Fruit fly (Drosophila melanogaster): ENCODE results near the gene CG42831.

CG42831 gene

dm6 chr3L:10837869-10838783 is 23.5 kb downstream of the CG42831 start (continued):
- TF ChIP-seq Hsf (GFP tag; optimal IDR thresholded peaks at IDR 0.05) (peak; percentile 61), gem (tag; optimal IDR thresholded peaks at IDR 0.05) (peak; percentile 78), CG15479 (GFP tag; optimal IDR thresholded peaks at IDR 0.05) (no peak), MTF-1 (GFP tag; optimal IDR thresholded peaks at IDR 0.05; ENCODE audit: borderline replicate concordance) (no peak), pan (optimal IDR thresholded peaks at IDR 0.05) (no peak), pan (GFP tag; optimal IDR thresholded peaks at IDR 0.05 in 1 of 2, IDR thresholded peaks at IDR 0.05 in 1 of 2) (peak in 1 of 2 experiments; percentile 88), odd (GFP tag; optimal IDR thresholded peaks at IDR 0.05) (peak; percentile 23), CG4730 (GFP tag; IDR thresholded peaks at IDR 0.05) (peak; percentile 68), CG43689 (GFP tag; IDR thresholded peaks at IDR 0.05) (peak; percentile 34; the same call in 1 of the 2 replicates), Ets97D (GFP tag; optimal IDR thresholded peaks at IDR 0.05) (no peak), CG2202 (tag; optimal IDR thresholded peaks at IDR 0.05) (no peak), hb (GFP tag; IDR thresholded peaks at IDR 0.05; ENCODE audit: partially characterized antibody) (no peak), CG9876 (GFP tag; optimal IDR thresholded peaks at IDR 0.05) (no peak), CG31224 (GFP tag; IDR thresholded peaks at IDR 0.05) (no peak; the same call in 1 of the 2 replicates), sima (GFP tag; optimal IDR thresholded peaks at IDR 0.05) (no peak), fd96Cb (tag; optimal IDR thresholded peaks at IDR 0.05) (peak; percentile 56), sr (GFP tag; IDR thresholded peaks at IDR 0.05) (peak; percentile 53; the same call in 1 of the 3 replicates), CHES-1-like (GFP tag; optimal IDR thresholded peaks at IDR 0.05) (peak; percentile 10), sens (GFP tag) (peak; percentile 91), zfh2 (GFP tag; optimal IDR thresholded peaks at IDR 0.05) (peak; percentile 12), CG12155 (GFP tag; optimal IDR thresholded peaks at IDR 0.05) (peak; percentile 10), CG2199 (GFP tag; IDR thresholded peaks at IDR 0.05) (0 out of 3 replicates have a peak, but pooled peaks have one; percentile 53), Lim3 (GFP tag; IDR thresholded peaks at IDR 0.05) (no peak; the same call in 1 of the 2 replicates), CG7839 (tag; optimal IDR thresholded peaks at IDR 0.05) (peak; percentile 75), CG6272 (GFP tag; IDR thresholded peaks at IDR 0.05) (peak; percentile 31; the same call in 1 of the 2 replicates), CG2120 (GFP tag; optimal IDR thresholded peaks at IDR 0.05) (peak; percentile 68), sc (optimal IDR thresholded peaks at IDR 0.05) (no peak), sc (GFP tag; optimal IDR thresholded peaks at IDR 0.05) (peak; percentile 23), Doc2 (GFP tag; IDR thresholded peaks at IDR 0.05) (0 out of 2 replicates have a peak, but pooled peaks have one; percentile 6), zen (tag; optimal IDR thresholded peaks at IDR 0.05) (no peak), B-H1 (GFP tag; IDR thresholded peaks at IDR 0.05) (peak; percentile 63; the same call in 2 of the 3 replicates), NC2β (GFP tag; optimal IDR thresholded peaks at IDR 0.05) (no peak), CG31441 (GFP tag; IDR thresholded peaks at IDR 0.05) (peak; percentile 72), ase (GFP tag; IDR thresholded peaks at IDR 0.05) (peak; percentile 70; the same call in 2 of the 3 replicates), da (GFP tag; optimal IDR thresholded peaks at IDR 0.05) (no peak), Atf3 (GFP tag; optimal IDR thresholded peaks at IDR 0.05) (peak; percentile 40), abd-A (tag; optimal IDR thresholded peaks at IDR 0.05) (no peak), NfI (GFP tag; optimal IDR thresholded peaks at IDR 0.05) (peak; percentile 65), lola (GFP tag; optimal IDR thresholded peaks at IDR 0.05) (peak in 1 of 3 experiments; percentile 4), croc (GFP tag; conservative IDR thresholded peaks at IDR 0.05) (0 out of 3 replicates have a peak, but pooled peaks have one; percentile 18), CG7556 (GFP tag; optimal IDR thresholded peaks at IDR 0.05) (peak; percentile 66), CG2678 (tag; optimal IDR thresholded peaks at IDR 0.05) (peak; percentile 72), br (optimal IDR thresholded peaks at IDR 0.05) (no peak), CG11560 (tag; IDR thresholded peaks at IDR 0.05) (no peak), CG11398 (GFP tag; optimal IDR thresholded peaks at IDR 0.05) (no peak), CG7963 (GFP tag; IDR thresholded peaks at IDR 0.05; ENCODE audit: partially characterized antibody) (no peak), cato (GFP tag; optimal IDR thresholded peaks at IDR 0.05; ENCODE audit: borderline replicate concordance) (peak; percentile 57), CG14860 (GFP tag; IDR thresholded peaks at IDR 0.05; ENCODE audit: partially characterized antibody) (no peak), Bteb2 (GFP tag; optimal IDR thresholded peaks at IDR 0.05) (peak; percentile 48)

Data from whole organism, embryonic.